Worm (Caenorhabditis elegans): ENCODE data around the gene Y47D3A.20.
A peak's percentile ranks its signal among the peaks of the same experiment; 100 is the strongest.

Y47D3A.20 gene

ce11 chrIII:11251718-11252441 lies 23.0 kb upstream of the Y47D3A.20 start, which contains the start of gene Y47D3A.32 (continued):
- TF ChIP-seq tbp1 (GFP tag; optimal IDR thresholded peaks at IDR 0.05) (peak; percentile 4), F52B5.7 (tag; optimal IDR thresholded peaks at IDR 0.05) (peak; percentile 44), Y95B8A.8 (GFP tag; IDR thresholded peaks at IDR 0.05) (peak; percentile 53; the same call in 1 of the 2 replicates), cebp-1 (GFP tag; IDR thresholded peaks at IDR 0.05) (no peak), cebp-1 (tag; optimal IDR thresholded peaks at IDR 0.05) (peak; percentile 61), lin-35 (GFP tag; optimal IDR thresholded peaks at IDR 0.05) (peak in 1 of 3 experiments; percentile 12), mcd-1 (GFP tag; IDR thresholded peaks at IDR 0.05) (no peak), efl-1 (GFP tag; optimal IDR thresholded peaks at IDR 0.05) (no peak), T26A5.8 (tag; optimal IDR thresholded peaks at IDR 0.05) (no peak), athp-1 (tag; optimal IDR thresholded peaks at IDR 0.05) (peak; percentile 11), Y56A3A.18 (GFP tag; IDR thresholded peaks at IDR 0.05) (peak; percentile 76)

ce11 chrIII:11255072-11255471 lies 19.8 kb upstream of the Y47D3A.20 start:
- TF ChIP-seq ztf-25 (GFP tag; IDR thresholded peaks at IDR 0.05): no peak
- no peak for TF ChIP-seq sea-2 (GFP tag; IDR thresholded peaks at IDR 0.05)
- no peak for TF ChIP-seq F57A8.1 (GFP tag; optimal IDR thresholded peaks at IDR 0.05)
- no peak for TF ChIP-seq dox-1 (GFP tag; IDR thresholded peaks at IDR 0.05)
- no peak for TF ChIP-seq somi-1 (GFP tag; optimal IDR thresholded peaks at IDR 0.05)
- no peak for TF ChIP-seq lin-26 (GFP tag; IDR thresholded peaks at IDR 0.05)
- no peak for TF ChIP-seq efl-1 (GFP tag; optimal IDR thresholded peaks at IDR 0.05)
- TF ChIP-seq madf-6 (GFP tag; IDR thresholded peaks at IDR 0.05): no peak
- no peak for TF ChIP-seq bed-1 (GFP tag; IDR thresholded peaks at IDR 0.05)
- no peak for TF ChIP-seq ztf-6 (GFP tag; IDR thresholded peaks at IDR 0.05)
- peak; percentile 45 for TF ChIP-seq lin-40 (tag; optimal IDR thresholded peaks at IDR 0.05)
- no peak for TF ChIP-seq hsf-1 (GFP tag; IDR thresholded peaks at IDR 0.05)
- TF ChIP-seq ceh-40 (GFP tag; IDR thresholded peaks at IDR 0.05): no peak
- no peak for TF ChIP-seq ztf-26 (tag; optimal IDR thresholded peaks at IDR 0.05)
- 0 out of 2 replicates have a peak, but pooled peaks have one; percentile 15 for TF ChIP-seq C06A6.2 (GFP tag; conservative IDR thresholded peaks at IDR 0.05)
- no peak for TF ChIP-seq snpc-4 (GFP tag; optimal IDR thresholded peaks at IDR 0.05)
- TF ChIP-seq snpc-4 (tag; optimal IDR thresholded peaks at IDR 0.05): no peak
- no peak for TF ChIP-seq hlh-12 (tag; optimal IDR thresholded peaks at IDR 0.05)

ce11 chrIII:11262089-11262488 lies 12.8 kb upstream of the Y47D3A.20 start:
- peak; percentile 53 for TF ChIP-seq lin-40 (tag; optimal IDR thresholded peaks at IDR 0.05)
- no peak for TF ChIP-seq sea-2 (GFP tag; IDR thresholded peaks at IDR 0.05)
- no peak for TF ChIP-seq nfyb-1 (GFP tag; IDR thresholded peaks at IDR 0.05)
- TF ChIP-seq bed-2 (GFP tag; IDR thresholded peaks at IDR 0.05): no peak
- TF ChIP-seq mes-4 (tag; optimal IDR thresholded peaks at IDR 0.05): no peak
- TF ChIP-seq ceh-58 (GFP tag; IDR thresholded peaks at IDR 0.05): no peak
- TF ChIP-seq F39B2.1 (GFP tag; IDR thresholded peaks at IDR 0.05): no peak
- TF ChIP-seq B0019.2 (GFP tag; conservative IDR thresholded peaks at IDR 0.05): no peak
- TF ChIP-seq lag-1 (GFP tag; IDR thresholded peaks at IDR 0.05): no peak

- TF ChIP-seq Y53G8AR.9 (GFP tag; conservative IDR thresholded peaks at IDR 0.05) (no peak), hmg-1.2 (GFP tag; IDR thresholded peaks at IDR 0.05) (0 out of 2 replicates have a peak, but pooled peaks have one; percentile 7), nhr-80 (tag; optimal IDR thresholded peaks at IDR 0.05) (peak; percentile 82), lin-35 (GFP tag; optimal IDR thresholded peaks at IDR 0.05) (no peak), lir-1 (GFP tag; conservative IDR thresholded peaks at IDR 0.05) (no peak), dox-1 (GFP tag; IDR thresholded peaks at IDR 0.05) (0 out of 2 replicates have a peak, but pooled peaks have one; percentile 26), egrh-3 (GFP tag; IDR thresholded peaks at IDR 0.05) (no peak), B0336.3 (GFP tag; IDR thresholded peaks at IDR 0.05) (peak; percentile 56; the same call in 1 of the 2 replicates), nhr-179 (tag; optimal IDR thresholded peaks at IDR 0.05) (no peak), tlf-1 (GFP tag; optimal IDR thresholded peaks at IDR 0.05) (no peak), Y67H2A.10 (GFP tag; conservative IDR thresholded peaks at IDR 0.05) (no peak)
Measured at ce11 chrIII:11267372-11267771, 7.5 kb upstream of the Y47D3A.20 start.

Measured in whole organism, young adult.